Worm (Caenorhabditis elegans) whole organism, L1 larva: ENCODE data around the gene ZK470.1.

Experiments used
- C04F5.9 ChIP-seq: sonication (generic microtip); optimal IDR thresholded peaks from 2 replicates; lab custom pipeline; 2016; ENCODE audit warnings: missing genetic modification characterization, missing compliant biosample characterization
- C16A3.4 ChIP-seq: fragments of 150-350 bp; optimal IDR thresholded peaks from 2 replicates; lab custom pipeline; 2014; ENCODE audit warnings: missing biosample characterization, missing genetic modification characterization
- alr-1 ChIP-seq: fragments of 200-800 bp; sonication (Bioruptor generic); optimal IDR thresholded peaks from 2 replicates; lab custom pipeline; 2018; ENCODE audit warnings: borderline replicate concordance, mild to moderate bottlenecking, missing genetic modification characterization, missing compliant biosample characterization
- aly-2 ChIP-seq: fragments of 150-350 bp; optimal IDR thresholded peaks from 2 replicates; lab custom pipeline; 2014; ENCODE audit warnings: missing biosample characterization, missing genetic modification characterization
- blmp-1 ChIP-seq: fragments of 150-350 bp; optimal IDR thresholded peaks from 2 replicates; lab custom pipeline; 2014; ENCODE audit warnings: missing biosample characterization, missing genetic modification characterization
- ceh-63 ChIP-seq: fragments of 200-800 bp; sonication (Bioruptor generic); optimal IDR thresholded peaks from 2 replicates; lab custom pipeline; 2018; ENCODE audit warnings: mild to moderate bottlenecking, missing genetic modification characterization, missing compliant biosample characterization
- ceh-8 ChIP-seq: fragments of 200-800 bp; sonication (Bioruptor generic); optimal IDR thresholded peaks from 2 replicates; lab custom pipeline; 2018; ENCODE audit warnings: mild to moderate bottlenecking, missing genetic modification characterization, moderate library complexity, missing compliant biosample characterization
- ceh-82 ChIP-seq, 3 experiments: fragments of 150-350 bp in 1 of 3; sonication (generic microtip) in 2 of 3; optimal IDR thresholded peaks; 2 replicates each; lab custom pipeline; 2014 to 2017; ENCODE audit warnings: missing biosample characterization in 3 of 3, missing genetic modification characterization in 3 of 3
- ceh-88 ChIP-seq: fragments of 200-800 bp; sonication (Bioruptor generic); IDR thresholded peaks from 2 replicates; pipeline ENCODE4 v1.3.6; 2022; ENCODE audit warnings: missing genetic modification characterization, missing compliant biosample characterization
- ces-1 ChIP-seq: fragments of 150-350 bp; optimal IDR thresholded peaks from 2 replicates; lab custom pipeline; 2014; ENCODE audit warnings: missing biosample characterization, missing genetic modification reagents, missing genetic modification characterization
- dsc-1 ChIP-seq: sonication (generic microtip); optimal IDR thresholded peaks from 2 replicates; lab custom pipeline; 2016; ENCODE audit warnings: mild to moderate bottlenecking, missing genetic modification characterization, missing compliant biosample characterization
- efl-1 ChIP-seq, 4 experiments: fragments of 150-350 bp; optimal IDR thresholded peaks in 3 of 4; peaks in 1 of 4; 1 replicate in 1 of 4; 2 replicates in 3 of 4; lab custom pipeline; 2014; ENCODE audit warnings: missing biosample characterization in 2 of 4, missing genetic modification characterization in 2 of 4, missing genetic modification reagents in 2 of 4
- egl-13 ChIP-seq: sonication (generic microtip); optimal IDR thresholded peaks from 2 replicates; lab custom pipeline; 2016; ENCODE audit warnings: missing genotype, missing genetic modification reagents, missing genetic modification characterization, missing compliant biosample characterization
- egl-27 ChIP-seq, 2 experiments: fragments of 150-350 bp in 1 of 2; sonication (generic microtip); optimal IDR thresholded peaks; 3 replicates each; lab custom pipeline; 2017 to 2018; ENCODE audit warnings: missing biosample characterization in 2 of 2, missing genetic modification characterization in 2 of 2, missing genetic modification reagents in 2 of 2
- elt-3 ChIP-seq, 6 experiments: fragments of 150-350 bp in 1 of 6; sonication (generic microtip); optimal IDR thresholded peaks; 2 replicates each; lab custom pipeline; 2017 to 2018; ENCODE audit warnings: missing biosample characterization in 6 of 6, missing genetic modification characterization in 6 of 6, inconsistent platforms in 1 of 6
- fkh-10 ChIP-seq: sonication (generic microtip); optimal IDR thresholded peaks from 2 replicates; lab custom pipeline; 2017; ENCODE audit warnings: missing biosample characterization, missing genetic modification reagents, missing genetic modification characterization
- fkh-4 ChIP-seq: sonication (generic microtip); optimal IDR thresholded peaks from 2 replicates; lab custom pipeline; 2016; ENCODE audit warnings: missing compliant biosample characterization, missing genetic modification characterization, borderline replicate concordance
- hlh-4 ChIP-seq: sonication (generic microtip); optimal IDR thresholded peaks from 2 replicates; lab custom pipeline; 2016; ENCODE audit warnings: mild to moderate bottlenecking, missing genetic modification characterization, missing compliant biosample characterization
- lin-14 ChIP-seq: fragments of 200-800 bp; sonication (Bioruptor generic); optimal IDR thresholded peaks from 2 replicates; lab custom pipeline; 2018; ENCODE audit warnings: mild to moderate bottlenecking, missing genetic modification characterization, moderate library complexity, missing compliant biosample characterization
- lin-39 ChIP-seq: fragments of 150-350 bp; optimal IDR thresholded peaks from 2 replicates; lab custom pipeline; 2014; ENCODE audit warnings: missing biosample characterization, missing genetic modification reagents, missing genetic modification characterization
- lsy-2 ChIP-seq, 2 experiments: fragments of 150-350 bp; optimal IDR thresholded peaks; 2 replicates each; lab custom pipeline; 2014; ENCODE audit warnings: missing biosample characterization in 2 of 2, missing genetic modification characterization in 2 of 2
- mdl-1 ChIP-seq, 2 experiments: fragments of 150-350 bp; optimal IDR thresholded peaks; 2 replicates each; lab custom pipeline; 2014 to 2017; ENCODE audit warnings: missing biosample characterization in 2 of 2, missing genetic modification characterization in 2 of 2, inconsistent platforms in 1 of 2
- mef-2 ChIP-seq: fragments of 150-350 bp; optimal IDR thresholded peaks from 2 replicates; lab custom pipeline; 2014; ENCODE audit warnings: missing biosample characterization, missing genetic modification characterization
- nhr-11 ChIP-seq: fragments of 150-350 bp; optimal IDR thresholded peaks from 2 replicates; lab custom pipeline; 2014; ENCODE audit warnings: missing biosample characterization, missing genetic modification characterization
- nhr-47 ChIP-seq: sonication (generic microtip); optimal IDR thresholded peaks from 2 replicates; lab custom pipeline; 2016; ENCODE audit warnings: mild to moderate bottlenecking, missing genetic modification characterization, moderate library complexity, missing compliant biosample characterization
- nhr-71 ChIP-seq: sonication (generic microtip); optimal IDR thresholded peaks from 2 replicates; lab custom pipeline; 2016; ENCODE audit warnings: mild to moderate bottlenecking, missing genetic modification characterization, moderate library complexity, missing compliant biosample characterization
- nhr-76 ChIP-seq: sonication (generic microtip); optimal IDR thresholded peaks from 2 replicates; lab custom pipeline; 2017; ENCODE audit warnings: missing biosample characterization, missing genetic modification characterization
- nhr-85 ChIP-seq: sonication (generic microtip); peaks from one replicate; lab custom pipeline; 2016; ENCODE audit warnings: missing genetic modification characterization, inconsistent platforms, missing compliant biosample characterization
- pax-3 ChIP-seq: fragments of 200-800 bp; sonication (Bioruptor generic); optimal IDR thresholded peaks from 2 replicates; lab custom pipeline; 2018; ENCODE audit warnings: mild to moderate bottlenecking, missing genetic modification characterization, moderate library complexity, missing compliant biosample characterization
- skn-1 ChIP-seq: fragments of 150-350 bp; optimal IDR thresholded peaks from 2 replicates; lab custom pipeline; 2014; ENCODE audit warnings: missing biosample characterization, missing genetic modification characterization
- snu-23 ChIP-seq: sonication (generic microtip); optimal IDR thresholded peaks from 2 replicates; lab custom pipeline; 2016; ENCODE audit warnings: missing genetic modification characterization, missing compliant biosample characterization
- sptf-1 ChIP-seq: fragments of 150-350 bp; optimal IDR thresholded peaks from 2 replicates; lab custom pipeline; 2014; ENCODE audit warnings: missing biosample characterization, missing genetic modification characterization
- tbx-2 ChIP-seq: sonication (generic microtip); optimal IDR thresholded peaks from 2 replicates; lab custom pipeline; 2016; ENCODE audit warnings: missing genetic modification characterization, missing compliant biosample characterization
- unc-62 ChIP-seq: fragments of 150-350 bp; optimal IDR thresholded peaks from 2 replicates; lab custom pipeline; 2014; ENCODE audit warnings: missing biosample characterization, missing genetic modification reagents, missing genetic modification characterization
- unc-86 ChIP-seq: sonication (generic microtip); optimal IDR thresholded peaks from 2 replicates; lab custom pipeline; 2016; ENCODE audit warnings: missing genetic modification characterization, missing compliant biosample characterization
- unc-98 ChIP-seq: fragments of 200-800 bp; sonication (Bioruptor generic); IDR thresholded peaks from 2 replicates; pipeline ENCODE4 v1.3.6; 2022; ENCODE audit warnings: missing genetic modification characterization, missing compliant biosample characterization
- vab-15 ChIP-seq: sonication (generic microtip); optimal IDR thresholded peaks from 2 replicates; lab custom pipeline; 2017; ENCODE audit warnings: missing genotype, mild to moderate bottlenecking, missing genetic modification characterization, missing compliant biosample characterization
- zag-1 ChIP-seq: fragments of 150-350 bp; optimal IDR thresholded peaks from 2 replicates; lab custom pipeline; 2014; ENCODE audit warnings: missing biosample characterization, missing genetic modification characterization
- zip-4 ChIP-seq: fragments of 200-800 bp; sonication (Bioruptor generic); optimal IDR thresholded peaks from 2 replicates; lab custom pipeline; 2018; ENCODE audit warnings: mild to moderate bottlenecking, missing genetic modification characterization, moderate library complexity, missing compliant biosample characterization
- ztf-4 ChIP-seq: fragments of 150-350 bp; optimal IDR thresholded peaks from 2 replicates; lab custom pipeline; 2014; ENCODE audit warnings: missing biosample characterization, missing genetic modification characterization

Gene ZK470.1

ce11 chrX:4147600-4148448 is 15.7 kb upstream of the ZK470.1 start (continued):
- TF ChIP-seq skn-1 (peak; percentile 24), vab-15 (tag; lab: Kevin White, UChicago) (no peak), ceh-63 (GFP tag; lab: Kevin White, UChicago) (no peak), zip-4 (GFP tag; lab: Kevin White, UChicago) (no peak), fkh-4 (tag; lab: Kevin White, UChicago) (no peak), pax-3 (no peak), mef-2 (tag; lab: Kevin White, UChicago) (no peak), lsy-2 (tag; optimal IDR thresholded peaks at IDR 0.05; lab: Kevin White, UChicago) (peak in 1 of 2 experiments; percentile 24), ceh-8 (GFP tag; lab: Kevin White, UChicago) (no peak), fkh-10 (no peak), nhr-11 (peak; percentile 33), mdl-1 (tag; optimal IDR thresholded peaks at IDR 0.05; lab: Kevin White, UChicago) (no peak), ceh-88 (GFP tag; lab: Robert Waterston, UW) (no peak), lin-39 (peak; percentile 6), sptf-1 (tag; lab: Kevin White, UChicago) (no peak), hlh-4 (tag; lab: Kevin White, UChicago) (peak; percentile 10), tbx-2 (tag; lab: Kevin White, UChicago) (no peak), aly-2 (tag; lab: Kevin White, UChicago) (peak; percentile 71), egl-13 (tag; lab: Kevin White, UChicago) (no peak), C16A3.4 (tag; lab: Kevin White, UChicago) (no peak), ztf-4 (tag; lab: Kevin White, UChicago) (peak; percentile 60), alr-1 (tag; lab: Kevin White, UChicago) (no peak), nhr-47 (tag; lab: Kevin White, UChicago) (peak; percentile 22), elt-3 (tag; optimal IDR thresholded peaks at IDR 0.05; lab: Kevin White, UChicago) (no peak), efl-1 (optimal IDR thresholded peaks at IDR 0.05; lab: Kevin White, UChicago) (no peak), efl-1 (GFP tag; optimal IDR thresholded peaks at IDR 0.05 in 1 of 2; lab: Kevin White, UChicago) (peak in 1 of 2 experiments; percentile 71), dsc-1 (tag; lab: Kevin White, UChicago) (peak; percentile 35), unc-98 (GFP tag; lab: Robert Waterston, UW) (no peak)
- TF ChIP-seq, all 84 proteins: peak for 19

ce11 chrX:4148449-4149031 is 15.0 kb upstream of the ZK470.1 start:
- TF ChIP-seq C04F5.9 (tag; lab: Kevin White, UChicago) (no peak), unc-62 (GFP tag; lab: Kevin White, UChicago) (no peak)

DNA sequence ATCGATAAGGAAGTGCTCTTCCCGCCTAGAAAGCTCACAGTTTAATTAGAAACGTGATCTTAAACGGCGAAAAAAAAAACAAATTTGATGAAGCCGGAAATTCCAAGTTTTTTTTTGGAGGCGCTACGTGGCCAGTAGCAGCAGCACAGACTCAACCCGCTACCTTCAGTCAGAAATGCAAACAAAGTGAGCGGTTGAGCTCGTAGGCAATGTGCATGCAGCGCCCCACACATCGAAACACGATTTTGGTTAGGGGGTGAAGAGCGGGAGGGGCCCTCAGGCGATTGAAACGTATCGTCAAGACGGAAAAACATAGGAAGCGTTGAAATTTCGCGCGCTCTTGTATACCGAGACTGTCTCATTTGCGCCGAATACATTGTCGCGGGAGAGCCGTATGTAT is 12.3 kb upstream of the ZK470.1 start:
- TF ChIP-seq fkh-10 (no peak), nhr-71 (tag; lab: Kevin White, UChicago) (peak; percentile 3), ceh-82 (tag; optimal IDR thresholded peaks at IDR 0.05; lab: Kevin White, UChicago) (peak in 1 of 3 experiments; percentile 9), lin-14 (GFP tag; lab: Kevin White, UChicago) (peak; percentile 21)

ce11 chrX:4153343-4153742 is 10.1 kb upstream of the ZK470.1 start, which contains the start of gene nck-1:
Gene nck-1 (minus strand): TSS chrX:4153443.
- TF ChIP-seq pax-3 (no peak), blmp-1 (peak; percentile 28), snu-23 (GFP tag; lab: Kevin White, UChicago) (no peak), ces-1 (no peak), zag-1 (tag; lab: Kevin White, UChicago) (no peak), nhr-76 (no peak), unc-86 (tag; lab: Kevin White, UChicago) (no peak), egl-27 (tag; optimal IDR thresholded peaks at IDR 0.05; lab: Kevin White, UChicago) (no peak), nhr-85 (tag; lab: Kevin White, UChicago) (peak; percentile 53)
- TF ChIP-seq, all 84 proteins: peak for 2
